Worm (Caenorhabditis elegans): ENCODE data around the gene gad-3.
A peak's percentile ranks its signal among the peaks of the same experiment; 100 is the strongest.

The gad-3 gene

DNA sequence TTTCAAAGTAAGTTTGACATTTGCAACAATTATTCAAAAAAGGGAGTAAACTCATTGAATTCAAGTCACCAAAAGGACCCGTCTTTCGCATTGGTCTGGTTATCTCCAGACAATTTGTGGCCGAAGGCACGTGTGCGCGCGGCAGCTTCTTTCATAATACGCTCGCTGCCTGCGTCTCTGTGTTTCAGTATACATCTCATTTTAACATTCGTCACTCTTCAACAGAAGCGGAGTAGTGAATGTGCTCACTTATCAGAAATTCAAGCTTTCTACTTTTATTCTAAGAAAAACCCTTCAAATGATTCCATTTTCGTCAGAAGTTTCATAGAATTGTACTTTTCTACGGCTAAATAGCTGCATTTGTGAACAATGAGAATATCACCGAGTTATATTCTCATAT, 44.2 kb downstream of the gad-3 start (continued):
- TF ChIP-seq sup-37 (GFP tag; optimal IDR thresholded peaks at IDR 0.05) (no peak), nhr-84 (tag; optimal IDR thresholded peaks at IDR 0.05) (no peak), grh-1 (GFP tag; IDR thresholded peaks at IDR 0.05) (no peak), C34B4.2 (tag; optimal IDR thresholded peaks at IDR 0.05) (no peak), fkh-4 (tag; optimal IDR thresholded peaks at IDR 0.05; ENCODE audit: borderline replicate concordance) (no peak), mef-2 (tag; optimal IDR thresholded peaks at IDR 0.05) (peak; percentile 87), mdl-1 (tag; optimal IDR thresholded peaks at IDR 0.05) (peak in 1 of 2 experiments; percentile 35), F16B12.6 (tag; optimal IDR thresholded peaks at IDR 0.05) (no peak), zip-4 (GFP tag; optimal IDR thresholded peaks at IDR 0.05) (no peak), mab-9 (GFP tag; IDR thresholded peaks at IDR 0.05) (no peak), C16A3.4 (tag; optimal IDR thresholded peaks at IDR 0.05) (no peak), nhr-76 (tag; optimal IDR thresholded peaks at IDR 0.05) (no peak), dpl-1 (GFP tag; optimal IDR thresholded peaks at IDR 0.05) (peak in 1 of 3 experiments; percentile 41), nhr-19 (GFP tag; conservative IDR thresholded peaks at IDR 0.05) (peak; percentile 22; the same call in 1 of the 2 replicates), ceh-8 (GFP tag; optimal IDR thresholded peaks at IDR 0.05) (peak; percentile 9), tlp-1 (tag; optimal IDR thresholded peaks at IDR 0.05) (no peak), nhr-28 (tag; optimal IDR thresholded peaks at IDR 0.05) (no peak), sox-4 (tag; optimal IDR thresholded peaks at IDR 0.05) (peak; percentile 77), nhr-20 (tag; optimal IDR thresholded peaks at IDR 0.05) (peak; percentile 72), egl-27 (tag; optimal IDR thresholded peaks at IDR 0.05) (no peak), blmp-1 (tag; optimal IDR thresholded peaks at IDR 0.05) (no peak), pag-3 (tag; optimal IDR thresholded peaks at IDR 0.05; ENCODE audit: borderline replicate concordance, insufficient read depth) (peak; percentile 35), hlh-17 (GFP tag; optimal IDR thresholded peaks at IDR 0.05; ENCODE audit: borderline replicate concordance) (no peak), lin-15B (tag; optimal IDR thresholded peaks at IDR 0.05) (no peak), lin-39 (tag; optimal IDR thresholded peaks at IDR 0.05) (no peak), nhr-85 (tag) (no peak), nhr-71 (tag; optimal IDR thresholded peaks at IDR 0.05) (peak; percentile 94), ceh-88 (GFP tag; IDR thresholded peaks at IDR 0.05) (no peak), hlh-4 (tag; optimal IDR thresholded peaks at IDR 0.05) (peak; percentile 24), skn-1 (tag; optimal IDR thresholded peaks at IDR 0.05) (peak; percentile 11), nhr-12 (tag; optimal IDR thresholded peaks at IDR 0.05) (no peak), elt-2 (tag; optimal IDR thresholded peaks at IDR 0.05) (no peak), ama-1 (optimal IDR thresholded peaks at IDR 0.05) (no peak), fkh-8 (tag; optimal IDR thresholded peaks at IDR 0.05) (peak; percentile 99)

DNA sequence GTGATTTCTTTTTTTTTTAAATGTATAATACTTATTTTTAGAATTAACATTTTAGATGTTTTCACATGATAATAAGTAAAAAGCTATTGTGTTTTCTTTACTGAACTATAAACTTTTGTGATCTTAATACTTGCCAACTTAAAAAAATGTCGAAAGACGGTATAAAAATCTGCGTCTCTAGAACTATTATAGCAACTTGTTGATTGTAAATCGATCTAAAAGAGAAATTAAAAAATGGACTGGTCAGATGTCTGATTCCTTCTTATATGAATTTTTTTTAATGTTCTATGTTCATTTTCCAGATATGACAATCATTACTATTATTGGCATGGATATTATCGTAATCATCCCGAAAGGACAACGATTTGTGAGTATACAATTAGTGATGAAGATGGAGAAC, 45.0 kb downstream of the gad-3 start, which contains the start of gene F21C10.3:
F21C10.3 (plus strand) TSS at position 301 of the 400 bp plus-strand sequence.
- no peak for TF ChIP-seq ces-1 (GFP tag; optimal IDR thresholded peaks at IDR 0.05)
- no peak for TF ChIP-seq F16B12.6 (tag; optimal IDR thresholded peaks at IDR 0.05)
- no peak for TF ChIP-seq ceh-8 (GFP tag; optimal IDR thresholded peaks at IDR 0.05)
- TF ChIP-seq mef-2 (tag; optimal IDR thresholded peaks at IDR 0.05), result no peak
- TF ChIP-seq snpc-4 (tag; optimal IDR thresholded peaks at IDR 0.05), result no peak
- no peak for TF ChIP-seq jun-1 (tag; optimal IDR thresholded peaks at IDR 0.05)
- TF ChIP-seq mdl-1 (tag; optimal IDR thresholded peaks at IDR 0.05), result no peak
- no peak for TF ChIP-seq swsn-7 (tag; optimal IDR thresholded peaks at IDR 0.05)
- TF ChIP-seq nhr-47 (tag; optimal IDR thresholded peaks at IDR 0.05), result no peak

DNA sequence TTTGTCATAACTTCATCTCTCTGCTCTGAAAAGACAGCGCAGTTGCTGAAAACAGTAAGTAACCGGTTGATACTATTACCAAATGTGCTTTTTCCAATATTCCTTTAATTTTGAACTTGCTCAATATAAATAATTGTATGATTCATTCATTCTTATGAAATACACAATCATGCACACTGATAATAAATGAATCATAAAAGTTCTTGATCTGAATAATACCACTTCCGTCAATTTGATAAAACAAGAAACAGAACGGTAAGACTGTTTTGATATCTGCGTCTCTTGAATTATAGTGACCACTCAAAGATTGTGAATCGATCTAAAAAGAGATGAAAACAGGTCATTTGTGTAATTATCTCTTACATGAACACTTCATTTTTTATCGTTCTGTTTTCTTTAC, 46.5 kb downstream of the gad-3 start, which contains the start of gene F21C10.4:
F21C10.4 (plus strand) TSS at position 301 of the 400 bp plus-strand sequence.
- TF ChIP-seq tbx-2 (tag; optimal IDR thresholded peaks at IDR 0.05) (no peak), efl-1 (optimal IDR thresholded peaks at IDR 0.05) (no peak), efl-1 (GFP tag; optimal IDR thresholded peaks at IDR 0.05 in 1 of 2) (peak in 1 of 2 experiments; percentile 35)

All from whole organism, L1 larva.